Fruit fly (Drosophila melanogaster) whole organism, embryonic: Measurements from ENCODE around the gene Coa8.

Experiments
- Bgb ChIP-seq: fragments of 200-800 bp; sonication (Bioruptor generic); IDR thresholded peaks from 2 replicates; pipeline ENCODE4 v1.3.6; 2022; ENCODE audit warnings: missing biosample characterization, missing genetic modification characterization; ENCODE audit not compliant: partially characterized antibody
- Bteb2 ChIP-seq: fragments of 200-800 bp; sonication (Bioruptor generic); optimal IDR thresholded peaks from 2 replicates; lab custom pipeline; 2016; ENCODE audit warnings: missing biosample characterization, missing genetic modification characterization
- CG10274 ChIP-seq: fragments of 200-800 bp; sonication (Bioruptor generic); optimal IDR thresholded peaks from 3 replicates; lab custom pipeline; 2017; ENCODE audit warnings: missing biosample characterization, mild to moderate bottlenecking, missing genetic modification characterization
- CG12219 ChIP-seq: fragments of 200-800 bp; sonication (Bioruptor generic); optimal IDR thresholded peaks from 3 replicates; lab custom pipeline; 2018; ENCODE audit warnings: missing biosample characterization, mild to moderate bottlenecking, missing genetic modification characterization
- CG12659 ChIP-seq: fragments of 200-800 bp; sonication (Bioruptor generic); optimal IDR thresholded peaks from 3 replicates; lab custom pipeline; 2017; ENCODE audit warnings: mild to moderate bottlenecking, missing biosample characterization, missing genetic modification reagents, missing genetic modification characterization
- CG13424 ChIP-seq: fragments of 200-800 bp; sonication (Bioruptor generic); optimal IDR thresholded peaks from 2 replicates; lab custom pipeline; 2019; ENCODE audit warnings: missing biosample characterization, mild to moderate bottlenecking, missing genetic modification characterization, moderate library complexity
- CG14667 ChIP-seq: fragments of 200-800 bp; sonication (Bioruptor generic); IDR thresholded peaks from 2 replicates; pipeline ENCODE4 v1.3.6; 2022; ENCODE audit warnings: missing biosample characterization, missing genetic modification characterization
- CG15514 ChIP-seq: fragments of 200-800 bp; sonication (Bioruptor generic); optimal IDR thresholded peaks from 3 replicates; lab custom pipeline; 2017; ENCODE audit warnings: missing biosample characterization, missing genetic modification characterization, mild to moderate bottlenecking, moderate library complexity, missing genetic modification reagents
- CG17328 ChIP-seq: fragments of 200-800 bp; sonication (Bioruptor generic); IDR thresholded peaks from 2 replicates; pipeline ENCODE4 v1.3.6; 2022; ENCODE audit warnings: missing biosample characterization, missing genetic modification characterization
- CG2120 ChIP-seq: fragments of 200-800 bp; sonication (Bioruptor generic); optimal IDR thresholded peaks from 3 replicates; lab custom pipeline; 2016; ENCODE audit warnings: missing biosample characterization, missing genetic modification characterization
- CG3281 ChIP-seq: fragments of 200-800 bp; sonication (Bioruptor generic); optimal IDR thresholded peaks from 3 replicates; lab custom pipeline; 2017; ENCODE audit warnings: missing biosample characterization, mild to moderate bottlenecking, missing genetic modification characterization
- CG42726 ChIP-seq: fragments of 200-800 bp; sonication (Bioruptor generic); IDR thresholded peaks from 2 replicates; pipeline ENCODE4 v1.3.6; 2022; ENCODE audit warnings: missing biosample characterization, missing genetic modification characterization; ENCODE audit not compliant: partially characterized antibody
- CG6791 ChIP-seq: fragments of 200-800 bp; sonication (Bioruptor generic); IDR thresholded peaks from 3 replicates; pipeline ENCODE4 v1.3.6; 2022; ENCODE audit warnings: missing biosample characterization, missing genetic modification characterization; ENCODE audit not compliant: partially characterized antibody
- CG7987 ChIP-seq: fragments of 200-800 bp; sonication (Bioruptor generic); optimal IDR thresholded peaks from 2 replicates; lab custom pipeline; 2018; ENCODE audit warnings: missing biosample characterization, mild to moderate bottlenecking, missing genetic modification characterization, moderate library complexity
- Dip3 ChIP-seq: fragments of 200-800 bp; sonication (Bioruptor generic); optimal IDR thresholded peaks from 3 replicates; lab custom pipeline; 2016; ENCODE audit warnings: missing biosample characterization, missing genetic modification characterization
- Hr3 ChIP-seq: fragments of 200-800 bp; sonication (Bioruptor generic); optimal IDR thresholded peaks from 3 replicates; lab custom pipeline; 2016; ENCODE audit warnings: missing biosample characterization, missing genetic modification characterization
- Jarid2 ChIP-seq: fragments of 200-800 bp; sonication (Bioruptor generic); optimal IDR thresholded peaks from 3 replicates; lab custom pipeline; 2017; ENCODE audit warnings: mild to moderate bottlenecking, missing biosample characterization, missing genetic modification reagents, missing genetic modification characterization
- Kr ChIP-seq: fragments of 200-800 bp; sonication (Bioruptor generic); optimal IDR thresholded peaks from 2 replicates; lab custom pipeline; 2017; ENCODE audit warnings: missing biosample characterization, mild to moderate bottlenecking, missing genetic modification characterization
- Lhr ChIP-seq: fragments of 200-800 bp; sonication (Bioruptor generic); optimal IDR thresholded peaks from 3 replicates; lab custom pipeline; 2017; ENCODE audit warnings: mild to moderate bottlenecking, missing biosample characterization, missing genetic modification reagents, missing genetic modification characterization
- Lpt ChIP-seq: fragments of >200 bp; optimal IDR thresholded peaks from 2 replicates; lab custom pipeline; 2018; ENCODE audit warnings: missing biosample characterization, missing genetic modification characterization
- MBD-R2 ChIP-seq: fragments of 200-800 bp; sonication (Bioruptor generic); IDR thresholded peaks from 2 replicates; pipeline ENCODE4 v1.3.6; 2022; ENCODE audit warnings: missing biosample characterization, missing genetic modification characterization
- Med ChIP-seq: fragments of 200-800 bp; sonication (Bioruptor generic); peaks from one replicate; lab custom pipeline; 2016; ENCODE audit warnings: missing biosample characterization, missing genetic modification characterization, mild to moderate bottlenecking, inconsistent platforms, moderate library complexity
- Meics ChIP-seq: fragments of 200-800 bp; sonication (Bioruptor generic); optimal IDR thresholded peaks from 2 replicates; lab custom pipeline; 2017; ENCODE audit warnings: missing biosample characterization, mild to moderate bottlenecking, missing genetic modification characterization
- PHDP ChIP-seq: fragments of 200-800 bp; sonication (Bioruptor generic); optimal IDR thresholded peaks from 3 replicates; lab custom pipeline; 2018; ENCODE audit warnings: missing biosample characterization, mild to moderate bottlenecking, missing genetic modification characterization, moderate library complexity
- Sin3A ChIP-seq: fragments of >200 bp; optimal IDR thresholded peaks from 2 replicates; lab custom pipeline; 2018
- Six4 ChIP-seq: fragments of 200-800 bp; sonication (Bioruptor generic); optimal IDR thresholded peaks from 2 replicates; lab custom pipeline; 2016; ENCODE audit warnings: missing biosample characterization, missing genetic modification characterization
- Sox102F ChIP-seq: fragments of 200-800 bp; sonication (Bioruptor generic); optimal IDR thresholded peaks from 2 replicates; lab custom pipeline; 2018; ENCODE audit warnings: missing biosample characterization, mild to moderate bottlenecking, missing genetic modification characterization, moderate library complexity
- Xbp1 ChIP-seq: fragments of 200-800 bp; sonication (Bioruptor generic); optimal IDR thresholded peaks from 3 replicates; lab custom pipeline; 2016; ENCODE audit warnings: missing biosample characterization, mild to moderate bottlenecking, missing genetic modification characterization
- ase ChIP-seq: fragments of 200-800 bp; sonication (Bioruptor generic); IDR thresholded peaks from 3 replicates; pipeline ENCODE4 v1.3.6; 2022; ENCODE audit warnings: missing biosample characterization, missing genetic modification characterization
- dimm ChIP-seq: fragments of 200-800 bp; sonication (Bioruptor generic); IDR thresholded peaks from 2 replicates; pipeline ENCODE4 v1.3.6; 2022; ENCODE audit warnings: missing biosample characterization, missing genetic modification characterization
- fd64A ChIP-seq: fragments of 200-800 bp; sonication (Bioruptor generic); optimal IDR thresholded peaks from 3 replicates; lab custom pipeline; 2018; ENCODE audit warnings: missing biosample characterization, mild to moderate bottlenecking, missing genetic modification characterization
- gsb ChIP-seq: fragments of 200-800 bp; sonication (Bioruptor generic); IDR thresholded peaks from 2 replicates; pipeline ENCODE4 v1.3.6; 2022; ENCODE audit warnings: missing biosample characterization, missing genetic modification characterization
- jumu ChIP-seq: fragments of 200-800 bp; sonication (Bioruptor generic); optimal IDR thresholded peaks from 3 replicates; lab custom pipeline; 2016; ENCODE audit warnings: missing biosample characterization, missing genetic modification characterization
- kah ChIP-seq: fragments of 200-800 bp; sonication (Bioruptor generic); optimal IDR thresholded peaks from 2 replicates; lab custom pipeline; 2018; ENCODE audit warnings: missing biosample characterization, mild to moderate bottlenecking, missing genetic modification characterization
- kni ChIP-seq: fragments of 200-800 bp; sonication (Bioruptor generic); optimal IDR thresholded peaks from 3 replicates; lab custom pipeline; 2017; ENCODE audit warnings: mild to moderate bottlenecking, missing biosample characterization, missing genetic modification reagents, missing genetic modification characterization
- lab ChIP-seq: fragments of 200-800 bp; sonication (Bioruptor generic); optimal IDR thresholded peaks from 3 replicates; lab custom pipeline; 2017; ENCODE audit warnings: missing biosample characterization, missing genetic modification characterization, mild to moderate bottlenecking, moderate library complexity, missing genetic modification reagents
- phol ChIP-seq: fragments of 200-800 bp; sonication (Bioruptor generic); optimal IDR thresholded peaks from 3 replicates; lab custom pipeline; 2018; ENCODE audit warnings: missing biosample characterization, mild to moderate bottlenecking, missing genetic modification characterization, moderate library complexity
- prd ChIP-seq, 3 experiments: fragments of >200 bp in 2 of 3; fragments of 200-800 bp in 1 of 3; sonication (Bioruptor generic) in 1 of 3; optimal IDR thresholded peaks in 2 of 3; IDR thresholded peaks in 1 of 3; 2 replicates in 2 of 3; 3 replicates in 1 of 3; pipeline versions ENCODE4 v1.3.6 to Lab custom; 2017 to 2022; ENCODE audit warnings: missing biosample characterization in 1 of 3, missing genetic modification characterization in 1 of 3
- ranshi ChIP-seq: fragments of 200-800 bp; sonication (Bioruptor generic); IDR thresholded peaks from 2 replicates; pipeline ENCODE4 v1.3.6; 2022; ENCODE audit warnings: missing biosample characterization, missing genetic modification characterization
- row ChIP-seq: fragments of 200-800 bp; sonication (Bioruptor generic); IDR thresholded peaks from 3 replicates; pipeline ENCODE4 v1.3.6; 2022; ENCODE audit warnings: missing biosample characterization, missing genetic modification characterization
- schlank ChIP-seq: fragments of 200-800 bp; sonication (Bioruptor generic); optimal IDR thresholded peaks from 2 replicates; lab custom pipeline; 2018; ENCODE audit warnings: missing biosample characterization, mild to moderate bottlenecking, missing genetic modification characterization
- seq ChIP-seq: fragments of 200-800 bp; sonication (Bioruptor generic); IDR thresholded peaks from 2 replicates; pipeline ENCODE4 v1.3.6; 2022; ENCODE audit warnings: missing biosample characterization, missing genetic modification characterization
- shn ChIP-seq: fragments of 200-800 bp; sonication (Bioruptor generic); optimal IDR thresholded peaks from 3 replicates; lab custom pipeline; 2016; ENCODE audit warnings: missing biosample characterization, missing genetic modification characterization
- sim ChIP-seq: fragments of 200-800 bp; sonication (Bioruptor generic); IDR thresholded peaks from 2 replicates; pipeline ENCODE4 v1.3.6; 2022; ENCODE audit warnings: missing biosample characterization, missing genetic modification characterization
- sima ChIP-seq: fragments of 200-800 bp; sonication (Bioruptor generic); optimal IDR thresholded peaks from 2 replicates; lab custom pipeline; 2016; ENCODE audit warnings: missing biosample characterization, missing genetic modification characterization
- sr ChIP-seq: fragments of 200-800 bp; sonication (Bioruptor generic); IDR thresholded peaks from 3 replicates; pipeline ENCODE4 v1.3.6; 2022; ENCODE audit warnings: missing biosample characterization, missing genetic modification characterization
- ttk ChIP-seq: fragments of 200-800 bp; sonication (Bioruptor generic); IDR thresholded peaks from 2 replicates; pipeline ENCODE4 v2.1.2; 2022; ENCODE audit warnings: missing biosample characterization, missing genetic modification characterization
- wor ChIP-seq: fragments of 200-800 bp; sonication (Bioruptor generic); IDR thresholded peaks from 2 replicates; pipeline ENCODE4 v1.3.6; 2022; ENCODE audit warnings: missing biosample characterization, missing genetic modification characterization
- yki ChIP-seq: fragments of >200 bp; optimal IDR thresholded peaks from 3 replicates; lab custom pipeline; 2018
- zfh1 ChIP-seq: fragments of 200-800 bp; sonication (Bioruptor generic); IDR thresholded peaks from 3 replicates; pipeline ENCODE4 v1.3.6; 2022; ENCODE audit warnings: missing biosample characterization, missing genetic modification characterization

Coa8 gene

dm6 chrX:1877107-1877736, 2.9 kb upstream of the Coa8 start, which contains the start of the genes CG14817 and CG14805 (continued):
- TF ChIP-seq prd (optimal IDR thresholded peaks at IDR 0.05; lab: Kevin White, UChicago) (no peak), prd (GFP tag; IDR thresholded peaks at IDR 0.05; lab: Robert Waterston, UW) (no peak), CG7987 (GFP tag; lab: Kevin White, UChicago) (peak; percentile 93), zfh1 (GFP tag; lab: Robert Waterston, UW) (peak; percentile 51; the same call in 1 of the 3 replicates), CG3281 (GFP tag; lab: Kevin White, UChicago) (peak; percentile 89), Lpt (GFP tag; lab: Kevin White, UChicago) (no peak), dimm (GFP tag; lab: Robert Waterston, UW) (no peak), ase (GFP tag; lab: Robert Waterston, UW) (no peak), shn (GFP tag; lab: Kevin White, UChicago) (no peak), wor (GFP tag; lab: Robert Waterston, UW) (no peak), gsb (no peak), Hr3 (GFP tag; lab: Kevin White, UChicago) (no peak), kni (GFP tag; lab: Kevin White, UChicago) (peak; percentile 56), CG6791 (GFP tag; lab: Robert Waterston, UW) (peak; percentile 62), phol (peak; percentile 69), CG12219 (GFP tag; lab: Kevin White, UChicago) (peak; percentile 79), CG13424 (peak; percentile 47), seq (GFP tag; lab: Robert Waterston, UW) (peak; percentile 58; the same call in 1 of the 2 replicates), CG10274 (GFP tag; lab: Kevin White, UChicago) (peak; percentile 54), Bteb2 (GFP tag; lab: Kevin White, UChicago) (peak; percentile 16), PHDP (tag; lab: Kevin White, UChicago) (peak; percentile 81), Six4 (peak; percentile 34), fd64A (GFP tag; lab: Kevin White, UChicago) (peak; percentile 73), CG15514 (GFP tag; lab: Kevin White, UChicago) (peak; percentile 90), Bgb (GFP tag; lab: Robert Waterston, UW) (peak; percentile 60; the same call in 1 of the 2 replicates), sima (GFP tag; lab: Kevin White, UChicago) (no peak), lab (GFP tag; lab: Kevin White, UChicago) (peak; percentile 92), schlank (tag; lab: Kevin White, UChicago) (peak; percentile 85), Meics (GFP tag; lab: Kevin White, UChicago) (peak; percentile 89), yki (lab: Kevin White, UChicago) (no peak), Lhr (GFP tag; lab: Kevin White, UChicago) (peak; percentile 50), Jarid2 (GFP tag; lab: Kevin White, UChicago) (no peak), jumu (no peak), ranshi (GFP tag; lab: Robert Waterston, UW) (peak; percentile 19; the same call in 1 of the 2 replicates), Xbp1 (GFP tag; lab: Kevin White, UChicago) (peak; percentile 34), CG2120 (GFP tag; lab: Kevin White, UChicago) (peak; percentile 7), MBD-R2 (peak; percentile 75), Sox102F (GFP tag; lab: Kevin White, UChicago) (no peak), row (GFP tag; lab: Robert Waterston, UW) (peak; percentile 19; the same call in 1 of the 3 replicates), Kr (no peak), ttk (GFP tag; lab: Robert Waterston, UW) (no peak), kah (GFP tag; lab: Kevin White, UChicago) (peak; percentile 74), sim (GFP tag; lab: Robert Waterston, UW) (peak; percentile 23; the same call in 1 of the 2 replicates), CG42726 (GFP tag; lab: Robert Waterston, UW) (no peak), Dip3 (GFP tag; lab: Kevin White, UChicago) (no peak), Sin3A (lab: Kevin White, UChicago) (no peak), sr (peak; percentile 41; the same call in 1 of the 3 replicates), Med (GFP tag; lab: Kevin White, UChicago) (peak; percentile 95), CG12659 (peak; percentile 89), CG17328 (GFP tag; lab: Robert Waterston, UW) (peak; percentile 58), CG14667 (GFP tag; lab: Robert Waterston, UW) (no peak)
